ENCODE assay signal across 1 fruit fly cellular context in the genomic region with DNA sequence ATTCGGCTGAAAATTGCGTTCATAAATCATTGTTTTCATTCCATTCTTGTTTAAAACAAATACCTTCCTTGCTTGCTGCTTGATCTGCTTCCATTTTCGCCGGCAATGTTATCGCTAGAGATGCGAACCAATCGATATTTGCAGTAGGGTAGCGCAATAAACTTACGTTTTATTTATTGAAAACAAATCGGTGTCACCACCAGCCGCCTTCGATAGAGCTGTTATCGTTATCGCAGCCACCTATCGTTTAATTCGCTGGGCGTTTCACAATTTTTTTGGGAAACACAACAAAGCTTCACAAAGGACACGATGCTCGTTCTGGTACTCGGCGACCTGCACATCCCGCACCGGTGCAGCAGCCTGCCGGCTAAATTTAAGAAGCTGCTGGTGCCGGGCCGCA.
TF ChIP-seq lines count a peak whose summit lies in the region.

A gene (minus strand): TSS at position 124 of the 400 bp plus-strand sequence.
A gene (plus strand): TSS at position 213 of the 400 bp plus-strand sequence.

TF ChIP-seq in whole organism, embryonic, 481 proteins besides CTCF, POLR2A, EP300 and RAD21 (continued from another document):
- TF ChIP-seq esg (GFP tag; conservative IDR thresholded peaks at IDR 0.05; lab: Robert Waterston, UW) (no peak), CG12071 (GFP tag; optimal IDR thresholded peaks at IDR 0.05; lab: Kevin White, UChicago) (no peak), grn (GFP tag; optimal IDR thresholded peaks at IDR 0.05; lab: Kevin White, UChicago) (no peak), Oli (tag; optimal IDR thresholded peaks at IDR 0.05; lab: Kevin White, UChicago) (no peak), nerfin-2 (GFP tag; IDR thresholded peaks at IDR 0.05; lab: Robert Waterston, UW; ENCODE audit: partially characterized antibody) (peak; percentile 98), dan (GFP tag; IDR thresholded peaks at IDR 0.05; lab: Robert Waterston, UW) (no peak), HLH3B (GFP tag; IDR thresholded peaks at IDR 0.05; lab: Robert Waterston, UW) (no peak), tx (GFP tag; optimal IDR thresholded peaks at IDR 0.05; lab: Kevin White, UChicago) (peak; percentile 7), Hr78 (GFP tag; optimal IDR thresholded peaks at IDR 0.05; lab: Kevin White, UChicago) (no peak), CG10565 (GFP tag; optimal IDR thresholded peaks at IDR 0.05; lab: Kevin White, UChicago) (no peak), HLHmδ (GFP tag; optimal IDR thresholded peaks at IDR 0.05; lab: Kevin White, UChicago) (no peak), CG34422 (GFP tag; IDR thresholded peaks at IDR 0.05; lab: Robert Waterston, UW) (peak; percentile 68; the same call in 1 of the 3 replicates), CG17359 (tag; optimal IDR thresholded peaks at IDR 0.05; lab: Kevin White, UChicago) (no peak), CG3847 (GFP tag; IDR thresholded peaks at IDR 0.05; lab: Robert Waterston, UW) (0 out of 2 replicates have a peak, but pooled peaks have one; percentile 47), tna (GFP tag; IDR thresholded peaks at IDR 0.05; lab: Robert Waterston, UW; ENCODE audit: partially characterized antibody) (peak; percentile 96), CG9797 (GFP tag; optimal IDR thresholded peaks at IDR 0.05; lab: Kevin White, UChicago) (peak; percentile 7), crol (GFP tag; IDR thresholded peaks at IDR 0.05; lab: Robert Waterston, UW) (no peak), CG18599 (GFP tag; optimal IDR thresholded peaks at IDR 0.05; lab: Kevin White, UChicago) (peak; percentile 32), bigmax (GFP tag; optimal IDR thresholded peaks at IDR 0.05; lab: Kevin White, UChicago) (no peak), tap (tag; optimal IDR thresholded peaks at IDR 0.05; lab: Kevin White, UChicago) (no peak), CG14667 (GFP tag; IDR thresholded peaks at IDR 0.05; lab: Robert Waterston, UW) (no peak), CG6765 (GFP tag; optimal IDR thresholded peaks at IDR 0.05; lab: Kevin White, UChicago) (no peak), NC2α (GFP tag; optimal IDR thresholded peaks at IDR 0.05; lab: Kevin White, UChicago) (no peak), CG8281 (tag; optimal IDR thresholded peaks at IDR 0.05; lab: Kevin White, UChicago) (no peak), CG9876 (GFP tag; optimal IDR thresholded peaks at IDR 0.05; lab: Kevin White, UChicago) (no peak), CG12769 (tag; optimal IDR thresholded peaks at IDR 0.05; lab: Kevin White, UChicago) (no peak), al (GFP tag; IDR thresholded peaks at IDR 0.05; lab: Robert Waterston, UW) (peak; percentile 38; the same call in 1 of the 2 replicates), Doc3 (GFP tag; IDR thresholded peaks at IDR 0.05; lab: Robert Waterston, UW; ENCODE audit: partially characterized antibody) (peak; percentile 81), CG14441 (GFP tag; IDR thresholded peaks at IDR 0.05; lab: Robert Waterston, UW) (no peak; the same call in 1 of the 2 replicates), Elba2 (GFP tag; optimal IDR thresholded peaks at IDR 0.05; lab: Kevin White, UChicago) (no peak), CG12299 (tag; optimal IDR thresholded peaks at IDR 0.05; lab: Kevin White, UChicago) (no peak), Rfx (GFP tag; IDR thresholded peaks at IDR 0.05; lab: Robert Waterston, UW) (peak; percentile 81), Nf-YC (tag; optimal IDR thresholded peaks at IDR 0.05; lab: Kevin White, UChicago) (no peak), twi (tag; optimal IDR thresholded peaks at IDR 0.05; lab: Kevin White, UChicago) (no peak), CG15479 (GFP tag; optimal IDR thresholded peaks at IDR 0.05; lab: Kevin White, UChicago) (no peak), CG11560 (tag; IDR thresholded peaks at IDR 0.05; lab: Robert Waterston, UW) (no peak), BtbVII (GFP tag; optimal IDR thresholded peaks at IDR 0.05; lab: Kevin White, UChicago) (no peak), ranshi (GFP tag; IDR thresholded peaks at IDR 0.05; lab: Robert Waterston, UW) (peak; percentile 38; the same call in 1 of the 2 replicates), Hey (tag; optimal IDR thresholded peaks at IDR 0.05; lab: Kevin White, UChicago) (no peak), Sry-β (GFP tag; optimal IDR thresholded peaks at IDR 0.05; lab: Kevin White, UChicago) (no peak), Dad (GFP tag; optimal IDR thresholded peaks at IDR 0.05; lab: Kevin White, UChicago) (no peak), gsb-n (tag; optimal IDR thresholded peaks at IDR 0.05; lab: Kevin White, UChicago) (no peak), zen (tag; optimal IDR thresholded peaks at IDR 0.05; lab: Kevin White, UChicago) (no peak), pan (optimal IDR thresholded peaks at IDR 0.05; lab: Kevin White, UChicago) (no peak), pan (GFP tag; optimal IDR thresholded peaks at IDR 0.05 in 1 of 2, IDR thresholded peaks at IDR 0.05 in 1 of 2) (peak in 1 of 2 experiments; percentile 52), CG16815 (GFP tag; optimal IDR thresholded peaks at IDR 0.05; lab: Kevin White, UChicago) (no peak), CG15011 (GFP tag; optimal IDR thresholded peaks at IDR 0.05; lab: Kevin White, UChicago) (no peak), slp2 (GFP tag; optimal IDR thresholded peaks at IDR 0.05; lab: Kevin White, UChicago) (no peak), CG11695 (GFP tag; IDR thresholded peaks at IDR 0.05; lab: Robert Waterston, UW) (0 out of 3 replicates have a peak, but pooled peaks have one; percentile 12), CG5953 (GFP tag; IDR thresholded peaks at IDR 0.05; lab: Robert Waterston, UW) (no peak), gcm2 (GFP tag; optimal IDR thresholded peaks at IDR 0.05; lab: Kevin White, UChicago) (no peak), B-H1 (GFP tag; IDR thresholded peaks at IDR 0.05; lab: Robert Waterston, UW) (no peak; the same call in 2 of the 3 replicates), kni (GFP tag; optimal IDR thresholded peaks at IDR 0.05; lab: Kevin White, UChicago) (no peak), ab (GFP tag; optimal IDR thresholded peaks at IDR 0.05; lab: Kevin White, UChicago) (no peak), CG8924 (tag; optimal IDR thresholded peaks at IDR 0.05; lab: Kevin White, UChicago) (peak; percentile 39), Nf-YA (GFP tag; IDR thresholded peaks at IDR 0.05; lab: Robert Waterston, UW) (no peak), ftz-f1 (GFP tag; optimal IDR thresholded peaks at IDR 0.05; lab: Kevin White, UChicago) (no peak), sna (GFP tag; IDR thresholded peaks at IDR 0.05; lab: Robert Waterston, UW; ENCODE audit: partially characterized antibody) (peak; percentile 89), CG34376 (GFP tag; optimal IDR thresholded peaks at IDR 0.05; lab: Kevin White, UChicago) (no peak), CG6791 (GFP tag; IDR thresholded peaks at IDR 0.05; lab: Robert Waterston, UW; ENCODE audit: partially characterized antibody) (peak; percentile 94), her (GFP tag; optimal IDR thresholded peaks at IDR 0.05; lab: Kevin White, UChicago) (peak; percentile 75), crc (GFP tag; optimal IDR thresholded peaks at IDR 0.05; lab: Kevin White, UChicago) (peak; percentile 7), fd96Cb (tag; optimal IDR thresholded peaks at IDR 0.05; lab: Kevin White, UChicago) (no peak), btn (GFP tag; optimal IDR thresholded peaks at IDR 0.05; lab: Kevin White, UChicago) (no peak), schlank (tag; optimal IDR thresholded peaks at IDR 0.05; lab: Kevin White, UChicago) (no peak), wor (GFP tag; IDR thresholded peaks at IDR 0.05; lab: Robert Waterston, UW) (no peak), br (optimal IDR thresholded peaks at IDR 0.05; lab: Kevin White, UChicago) (no peak), crp (GFP tag; optimal IDR thresholded peaks at IDR 0.05; lab: Kevin White, UChicago) (peak in 1 of 2 experiments; percentile 61), slbo (GFP tag; IDR thresholded peaks at IDR 0.05; lab: Robert Waterston, UW) (peak; percentile 69), dpn (GFP tag; optimal IDR thresholded peaks at IDR 0.05; lab: Kevin White, UChicago) (peak; percentile 28 to 73), Drgx (GFP tag; IDR thresholded peaks at IDR 0.05; lab: Robert Waterston, UW) (0 out of 2 replicates have a peak, but pooled peaks have one; percentile 34), CG4328 (GFP tag; optimal IDR thresholded peaks at IDR 0.05; lab: Kevin White, UChicago) (no peak), CG11696 (GFP tag; IDR thresholded peaks at IDR 0.05; lab: Robert Waterston, UW) (no peak), p53 (GFP tag; optimal IDR thresholded peaks at IDR 0.05; lab: Kevin White, UChicago) (peak; percentile 7), CG10462 (GFP tag; optimal IDR thresholded peaks at IDR 0.05; lab: Kevin White, UChicago) (no peak), zfh2 (GFP tag; optimal IDR thresholded peaks at IDR 0.05; lab: Kevin White, UChicago) (peak; percentile 84), MTF-1 (GFP tag; optimal IDR thresholded peaks at IDR 0.05; lab: Kevin White, UChicago; ENCODE audit: borderline replicate concordance) (no peak), CG13424 (tag; optimal IDR thresholded peaks at IDR 0.05; lab: Kevin White, UChicago) (peak; percentile 36), Chrac-16 (GFP tag; optimal IDR thresholded peaks at IDR 0.05; lab: Kevin White, UChicago) (peak; percentile 49), CG7357 (GFP tag; IDR thresholded peaks at IDR 0.05; lab: Robert Waterston, UW) (no peak), CG31365 (tag; optimal IDR thresholded peaks at IDR 0.05; lab: Kevin White, UChicago) (no peak), ap (GFP tag; IDR thresholded peaks at IDR 0.05; lab: Robert Waterston, UW) (no peak), chinmo (GFP tag; IDR thresholded peaks at IDR 0.05; lab: Robert Waterston, UW; ENCODE audit: partially characterized antibody) (peak; percentile 96), kah (GFP tag; optimal IDR thresholded peaks at IDR 0.05; lab: Kevin White, UChicago) (no peak), CG11085 (GFP tag; IDR thresholded peaks at IDR 0.05; lab: Robert Waterston, UW) (peak; percentile 46; the same call in 1 of the 2 replicates)
TF ChIP-seq in whole organism, embryonic: peak in this region for 180.
